Fruit fly (Drosophila melanogaster) whole organism, pupa: ENCODE data around the gene Miro.

Experiments
- CG14655 ChIP-seq: fragments of 200-800 bp; sonication (Bioruptor generic); optimal IDR thresholded peaks from 3 replicates; lab custom pipeline; 2017; ENCODE audit warnings: mild to moderate bottlenecking, missing biosample characterization, missing genetic modification reagents, missing genetic modification characterization
- CG15710 ChIP-seq: fragments of 200-800 bp; sonication (Bioruptor generic); optimal IDR thresholded peaks from 2 replicates; lab custom pipeline; 2018; ENCODE audit warnings: missing biosample characterization, mild to moderate bottlenecking, missing genetic modification characterization, moderate library complexity
- CG17806 ChIP-seq: fragments of 200-800 bp; sonication (Bioruptor generic); optimal IDR thresholded peaks from 2 replicates; lab custom pipeline; 2018; ENCODE audit warnings: missing biosample characterization, mild to moderate bottlenecking, missing genetic modification characterization, moderate library complexity
- CG32121 ChIP-seq: fragments of 200-800 bp; sonication (Bioruptor generic); IDR thresholded peaks from 2 replicates; pipeline ENCODE4 v1.3.6; 2022; ENCODE audit warnings: missing biosample characterization, missing genetic modification characterization
- CG34367 ChIP-seq: fragments of 200-800 bp; sonication (Bioruptor generic); optimal IDR thresholded peaks from 2 replicates; lab custom pipeline; 2018; ENCODE audit warnings: missing biosample characterization, mild to moderate bottlenecking, missing genetic modification characterization
- CG8159 ChIP-seq: fragments of 200-800 bp; sonication (Bioruptor generic); optimal IDR thresholded peaks from 3 replicates; lab custom pipeline; 2018; ENCODE audit warnings: missing biosample characterization, mild to moderate bottlenecking, missing genetic modification characterization, moderate library complexity
- D1 ChIP-seq: fragments of 200-800 bp; sonication (Bioruptor generic); optimal IDR thresholded peaks from 2 replicates; lab custom pipeline; 2018; ENCODE audit warnings: missing biosample characterization, mild to moderate bottlenecking, missing genetic modification characterization, moderate library complexity
- EcR ChIP-seq: fragments of 200-800 bp; sonication (Bioruptor generic); optimal IDR thresholded peaks from 3 replicates; lab custom pipeline; 2019; ENCODE audit warnings: missing biosample characterization, missing genetic modification characterization, mild to moderate bottlenecking, moderate library complexity, missing genetic modification reagents
- Pif1B ChIP-seq: fragments of 200-800 bp; sonication (Bioruptor generic); optimal IDR thresholded peaks from 3 replicates; lab custom pipeline; 2016; ENCODE audit warnings: missing biosample characterization, missing genetic modification characterization
- Snoo ChIP-seq: fragments of 200-800 bp; sonication (Bioruptor generic); optimal IDR thresholded peaks from 3 replicates; lab custom pipeline; 2017; ENCODE audit warnings: missing biosample characterization, mild to moderate bottlenecking, missing genetic modification characterization, inconsistent platforms
- fd96Ca ChIP-seq: fragments of 200-800 bp; sonication (Bioruptor generic); IDR thresholded peaks from 3 replicates; pipeline ENCODE4 v1.3.6; 2022; ENCODE audit warnings: missing biosample characterization, missing genetic modification characterization
- rn ChIP-seq: fragments of 200-800 bp; sonication (Bioruptor generic); IDR thresholded peaks from 2 replicates; pipeline ENCODE4 v1.3.6; 2022; ENCODE audit warnings: missing biosample characterization, missing genetic modification characterization

- TF ChIP-seq Pif1B (GFP tag; lab: Kevin White, UChicago) (no peak), CG14655 (GFP tag; lab: Kevin White, UChicago) (peak; percentile 86), CG8159 (tag; lab: Kevin White, UChicago) (peak; percentile 67), CG17806 (tag; lab: Kevin White, UChicago) (peak; percentile 51), D1 (tag; lab: Kevin White, UChicago) (no peak), rn (no peak), CG15710 (tag; lab: Kevin White, UChicago) (peak; percentile 61), CG32121 (GFP tag; lab: Robert Waterston, UW) (0 out of 2 replicates have a peak, but pooled peaks have one; percentile 27), fd96Ca (GFP tag; lab: Robert Waterston, UW) (0 out of 3 replicates have a peak, but pooled peaks have one; percentile 28), Snoo (tag; lab: Kevin White, UChicago) (no peak), EcR (no peak), CG34367 (tag; lab: Kevin White, UChicago) (peak; percentile 43)
Measured at dm6 chr3R:24024123-24024522, 14.5 kb downstream of the Miro start.
